Worm (Caenorhabditis elegans): ENCODE data around the gene Y62H9A.11.
A peak's percentile ranks its signal among the peaks of the same experiment; 100 is the strongest.

Y62H9A.11 gene

ce11 chrX:11927585-11927984 lies 20.4 kb upstream of the Y62H9A.11 start, which contains the start of gene F55G7.4:
F55G7.4 (plus strand) TSS chrX:11927885.
- TF ChIP-seq lin-11 (tag; optimal IDR thresholded peaks at IDR 0.05) (no peak), ceh-31 (tag; optimal IDR thresholded peaks at IDR 0.05) (no peak), nhr-232 (tag; optimal IDR thresholded peaks at IDR 0.05) (no peak), eyg-1 (tag; optimal IDR thresholded peaks at IDR 0.05) (no peak), ttx-3 (tag; optimal IDR thresholded peaks at IDR 0.05) (no peak), unc-86 (tag; optimal IDR thresholded peaks at IDR 0.05) (no peak), zip-5 (tag; optimal IDR thresholded peaks at IDR 0.05) (no peak), tbx-2 (tag; optimal IDR thresholded peaks at IDR 0.05) (no peak), T23F11.4 (GFP tag; optimal IDR thresholded peaks at IDR 0.05) (no peak)

DNA sequence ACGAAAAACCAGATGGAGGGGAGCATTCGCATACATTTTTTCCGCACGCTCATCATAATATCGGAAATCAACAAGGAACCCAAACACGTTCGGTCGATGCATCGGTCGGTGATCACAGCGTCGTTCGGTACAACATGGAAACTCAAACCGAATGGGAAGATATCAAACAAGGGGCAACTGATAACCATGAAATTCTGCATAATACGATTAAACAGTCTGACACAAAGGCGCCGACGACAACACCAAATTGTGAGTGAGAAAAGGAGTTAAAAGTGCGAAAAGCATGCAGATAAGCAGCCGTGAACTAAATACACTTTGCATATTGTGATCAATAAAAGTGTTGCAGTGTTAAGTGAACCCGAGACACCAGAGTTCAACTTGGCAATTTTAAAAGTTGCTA lies 18.1 kb upstream of the Y62H9A.11 start:
- TF ChIP-seq mec-3 (tag; optimal IDR thresholded peaks at IDR 0.05; ENCODE audit: borderline replicate concordance) (no peak), zip-5 (tag; optimal IDR thresholded peaks at IDR 0.05) (no peak), hlh-15 (tag; optimal IDR thresholded peaks at IDR 0.05) (no peak), ceh-2 (tag; optimal IDR thresholded peaks at IDR 0.05) (no peak), K09A11.1 (tag; optimal IDR thresholded peaks at IDR 0.05; ENCODE audit: insufficient read depth) (no peak), K02D7.2 (tag; optimal IDR thresholded peaks at IDR 0.05) (no peak), hlh-13 (GFP tag; optimal IDR thresholded peaks at IDR 0.05) (no peak), ceh-9 (tag; optimal IDR thresholded peaks at IDR 0.05) (no peak), nfya-1 (tag; optimal IDR thresholded peaks at IDR 0.05) (no peak), pax-1 (tag; optimal IDR thresholded peaks at IDR 0.05) (no peak), C08G9.2 (tag; optimal IDR thresholded peaks at IDR 0.05) (no peak), che-1 (tag; optimal IDR thresholded peaks at IDR 0.05) (no peak), nhr-232 (tag; optimal IDR thresholded peaks at IDR 0.05) (no peak), ceh-6 (GFP tag; optimal IDR thresholded peaks at IDR 0.05) (no peak), lim-6 (tag; optimal IDR thresholded peaks at IDR 0.05) (no peak), npax-4 (tag; optimal IDR thresholded peaks at IDR 0.05) (no peak), dve-1 (tag; optimal IDR thresholded peaks at IDR 0.05) (no peak)

DNA sequence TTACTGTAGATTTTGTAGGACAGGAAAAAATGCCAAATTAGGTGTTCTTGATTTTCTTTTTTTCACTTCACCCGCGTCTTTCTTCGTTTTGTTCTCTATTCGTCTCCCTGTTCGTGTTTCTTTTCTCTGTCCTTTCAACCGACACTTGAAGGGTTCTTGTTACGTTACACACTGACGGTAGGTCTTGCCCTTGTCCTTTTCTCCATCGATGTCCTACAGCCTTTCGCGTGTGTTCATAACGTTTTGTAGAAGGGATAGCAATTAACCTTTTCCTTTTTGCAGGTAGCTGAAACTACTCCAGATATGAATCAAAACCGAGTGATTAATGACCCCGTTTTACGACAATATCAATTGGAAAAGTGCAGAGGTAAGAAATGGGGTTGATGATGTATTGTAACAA lies 17.0 kb upstream of the Y62H9A.11 start, which contains the start of gene F55G7.1:
TSS of gene F55G7.1 (plus strand) at position 276 of the 400 bp plus-strand sequence.
- TF ChIP-seq sdc-2 (tag; optimal IDR thresholded peaks at IDR 0.05) (peak; percentile 97), ref-2 (tag; optimal IDR thresholded peaks at IDR 0.05) (peak; percentile 9), lin-11 (tag; optimal IDR thresholded peaks at IDR 0.05) (no peak)

ce11 chrX:11920723-11921283 lies 13.6 kb upstream of the Y62H9A.11 start, which contains the start of gene Y62H9A.14:
Y62H9A.14 (plus strand) TSS chrX:11921233.
- TF ChIP-seq pag-3 (tag; optimal IDR thresholded peaks at IDR 0.05; ENCODE audit: borderline replicate concordance), result no peak

- no peak for TF ChIP-seq sdc-2 (tag; optimal IDR thresholded peaks at IDR 0.05)
- no peak for TF ChIP-seq ceh-14 (tag; optimal IDR thresholded peaks at IDR 0.05)
- no peak for TF ChIP-seq pqm-1 (tag; optimal IDR thresholded peaks at IDR 0.05)
- TF ChIP-seq pag-3 (tag; optimal IDR thresholded peaks at IDR 0.05; ENCODE audit: borderline replicate concordance), result no peak
- TF ChIP-seq T23F11.4 (GFP tag; optimal IDR thresholded peaks at IDR 0.05), result no peak
- TF ChIP-seq pha-4 (tag; optimal IDR thresholded peaks at IDR 0.05), result no peak
- no peak for TF ChIP-seq fkh-6 (tag; optimal IDR thresholded peaks at IDR 0.05)
- TF ChIP-seq ceh-9 (tag; optimal IDR thresholded peaks at IDR 0.05), result no peak
- TF ChIP-seq eyg-1 (tag; optimal IDR thresholded peaks at IDR 0.05), result no peak
- no peak for TF ChIP-seq ceh-18 (tag; optimal IDR thresholded peaks at IDR 0.05)
- TF ChIP-seq ets-4 (tag; optimal IDR thresholded peaks at IDR 0.05), result no peak
- TF ChIP-seq fax-1 (tag; optimal IDR thresholded peaks at IDR 0.05), result no peak
- TF ChIP-seq fkh-10 (GFP tag; optimal IDR thresholded peaks at IDR 0.05), result no peak
- TF ChIP-seq lim-6 (tag; optimal IDR thresholded peaks at IDR 0.05), result no peak
- no peak for TF ChIP-seq unc-55 (GFP tag; optimal IDR thresholded peaks at IDR 0.05)
Measured at ce11 chrX:11917994-11918393, 10.8 kb upstream of the Y62H9A.11 start, which contains the start of gene Y62H9A.16. Y62H9A.16 (plus strand) TSS chrX:11918294.
